Worm (Caenorhabditis elegans) whole organism, L3 larva: ENCODE measurements around the gene jtr-1.

Source experiments
- R02D3.7 ChIP-seq: fragments of 150-350 bp; optimal IDR thresholded peaks from 2 replicates; lab custom pipeline; 2014; ENCODE audit warnings: missing biosample characterization, missing genetic modification characterization
- ZK546.5 ChIP-seq: sonication (generic microtip); optimal IDR thresholded peaks from 2 replicates; lab custom pipeline; 2017; ENCODE audit warnings: missing biosample characterization, missing genetic modification characterization
- aly-2 ChIP-seq: fragments of 150-350 bp; optimal IDR thresholded peaks from 2 replicates; lab custom pipeline; 2014; ENCODE audit warnings: missing biosample characterization, missing genetic modification characterization
- ama-1 ChIP-seq: fragments of 150-350 bp; optimal IDR thresholded peaks from 2 replicates; lab custom pipeline; 2018
- ceh-16 ChIP-seq: sonication (generic microtip); optimal IDR thresholded peaks from 2 replicates; lab custom pipeline; 2017; ENCODE audit warnings: missing biosample characterization, missing genetic modification characterization
- ceh-28 ChIP-seq: fragments of 150-350 bp; optimal IDR thresholded peaks from 2 replicates; lab custom pipeline; 2014; ENCODE audit warnings: missing biosample characterization, missing genetic modification reagents, missing genetic modification characterization
- ceh-82 ChIP-seq: fragments of 150-350 bp; optimal IDR thresholded peaks from 2 replicates; lab custom pipeline; 2014; ENCODE audit warnings: missing biosample characterization, missing genetic modification characterization
- ceh-9 ChIP-seq: sonication (generic microtip); optimal IDR thresholded peaks from 2 replicates; lab custom pipeline; 2018; ENCODE audit warnings: missing biosample characterization, missing genetic modification characterization
- daf-12 ChIP-seq: fragments of 150-350 bp; optimal IDR thresholded peaks from 2 replicates; lab custom pipeline; 2014; ENCODE audit warnings: missing biosample characterization, missing genetic modification reagents, missing genetic modification characterization
- egl-27 ChIP-seq: sonication (generic microtip); optimal IDR thresholded peaks from 4 replicates; lab custom pipeline; 2017; ENCODE audit warnings: missing biosample characterization, missing genetic modification reagents, missing genetic modification characterization
- egl-5 ChIP-seq: fragments of 150-350 bp; optimal IDR thresholded peaks from 2 replicates; lab custom pipeline; 2017; ENCODE audit warnings: missing biosample characterization, missing genetic modification reagents, missing genetic modification characterization, inconsistent platforms
- elt-1 ChIP-seq: fragments of 150-350 bp; optimal IDR thresholded peaks from 2 replicates; lab custom pipeline; 2014; ENCODE audit warnings: missing biosample characterization, missing genetic modification characterization
- elt-2 ChIP-seq: sonication (generic microtip); optimal IDR thresholded peaks from 2 replicates; lab custom pipeline; 2016; ENCODE audit warnings: missing genetic modification reagents, mild to moderate bottlenecking, missing genetic modification characterization, missing compliant biosample characterization
- elt-3 ChIP-seq, 3 experiments: fragments of 150-350 bp in 1 of 3; sonication (generic microtip) in 2 of 3; optimal IDR thresholded peaks; 2 replicates in 2 of 3; 4 replicates in 1 of 3; lab custom pipeline; 2014 to 2017; ENCODE audit warnings: missing biosample characterization in 3 of 3, missing genetic modification characterization in 3 of 3
- eor-1 ChIP-seq, 2 experiments: fragments of 150-350 bp; optimal IDR thresholded peaks; 2 replicates each; lab custom pipeline; 2014 to 2018; ENCODE audit warnings: missing biosample characterization in 2 of 2, missing genetic modification characterization in 2 of 2
- fkh-10 ChIP-seq: sonication (generic microtip); optimal IDR thresholded peaks from 2 replicates; lab custom pipeline; 2017; ENCODE audit warnings: missing biosample characterization, missing genetic modification reagents, missing genetic modification characterization
- fkh-2 ChIP-seq: fragments of 150-350 bp; optimal IDR thresholded peaks from 2 replicates; lab custom pipeline; 2014; ENCODE audit warnings: missing biosample characterization, missing genetic modification reagents, missing genetic modification characterization
- fos-1 ChIP-seq: fragments of 150-350 bp; optimal IDR thresholded peaks from 2 replicates; lab custom pipeline; 2014; ENCODE audit warnings: missing biosample characterization, missing genetic modification characterization
- hmg-11 ChIP-seq: sonication (generic microtip); optimal IDR thresholded peaks from 2 replicates; lab custom pipeline; 2016; ENCODE audit warnings: missing genetic modification characterization, missing compliant biosample characterization
- jun-1 ChIP-seq: fragments of 150-350 bp; optimal IDR thresholded peaks from 2 replicates; lab custom pipeline; 2014; ENCODE audit warnings: missing biosample characterization, missing genetic modification reagents, missing genetic modification characterization
- lin-15B ChIP-seq: fragments of 150-350 bp; optimal IDR thresholded peaks from 2 replicates; lab custom pipeline; 2014; ENCODE audit warnings: missing biosample characterization, missing genetic modification characterization
- lin-39 ChIP-seq: fragments of 150-350 bp; optimal IDR thresholded peaks from 2 replicates; lab custom pipeline; 2018; ENCODE audit warnings: missing biosample characterization, missing genetic modification reagents, missing genetic modification characterization
- lsy-12 ChIP-seq: sonication (generic microtip); optimal IDR thresholded peaks from 2 replicates; lab custom pipeline; 2016; ENCODE audit warnings: mild to moderate bottlenecking, missing genetic modification characterization, missing compliant biosample characterization
- mdl-1 ChIP-seq: fragments of 150-350 bp; optimal IDR thresholded peaks from 2 replicates; lab custom pipeline; 2014; ENCODE audit warnings: missing biosample characterization, missing genetic modification characterization
- mml-1 ChIP-seq: fragments of 150-350 bp; sonication (generic microtip); optimal IDR thresholded peaks from 3 replicates; lab custom pipeline; 2014; ENCODE audit warnings: missing biosample characterization, missing genetic modification characterization
- nfya-1 ChIP-seq: sonication (generic microtip); optimal IDR thresholded peaks from 2 replicates; lab custom pipeline; 2017; ENCODE audit warnings: missing genetic modification characterization, mild to moderate bottlenecking, missing compliant biosample characterization, antibody characterized with exemption, moderate library complexity; ENCODE audit not compliant: insufficient read depth
- nhr-11 ChIP-seq: fragments of 150-350 bp; optimal IDR thresholded peaks from 2 replicates; lab custom pipeline; 2014; ENCODE audit warnings: missing biosample characterization, missing genetic modification characterization
- nhr-12 ChIP-seq: fragments of 150-350 bp; optimal IDR thresholded peaks from 2 replicates; lab custom pipeline; 2014; ENCODE audit warnings: missing biosample characterization, missing genetic modification characterization
- nhr-23 ChIP-seq: fragments of 150-350 bp; optimal IDR thresholded peaks from 2 replicates; lab custom pipeline; 2014; ENCODE audit warnings: missing biosample characterization, missing genetic modification reagents, missing genetic modification characterization
- nhr-237 ChIP-seq: fragments of 150-350 bp; optimal IDR thresholded peaks from 2 replicates; lab custom pipeline; 2014; ENCODE audit warnings: missing biosample characterization, missing genetic modification characterization
- nhr-25 ChIP-seq: sonication (generic microtip); optimal IDR thresholded peaks from 2 replicates; lab custom pipeline; 2017; ENCODE audit warnings: missing biosample characterization, missing genetic modification characterization
- nhr-28 ChIP-seq: fragments of 150-350 bp; optimal IDR thresholded peaks from 2 replicates; lab custom pipeline; 2014; ENCODE audit warnings: missing biosample characterization, missing genetic modification characterization
- nhr-43 ChIP-seq: sonication (generic microtip); optimal IDR thresholded peaks from 2 replicates; lab custom pipeline; 2016; ENCODE audit warnings: mild to moderate bottlenecking, missing genetic modification characterization, missing compliant biosample characterization; ENCODE audit not compliant: poor library complexity, severe bottlenecking
- nhr-67 ChIP-seq: fragments of 150-350 bp; optimal IDR thresholded peaks from 2 replicates; lab custom pipeline; 2014; ENCODE audit warnings: missing biosample characterization, missing genetic modification characterization
- nhr-76 ChIP-seq: fragments of 150-350 bp; sonication (generic microtip); optimal IDR thresholded peaks from 5 replicates; lab custom pipeline; 2014; ENCODE audit warnings: missing biosample characterization, missing genetic modification characterization
- nhr-77 ChIP-seq: fragments of 150-350 bp; optimal IDR thresholded peaks from 2 replicates; lab custom pipeline; 2014; ENCODE audit warnings: missing biosample characterization, missing genetic modification characterization
- pha-4 ChIP-seq: fragments of 150-350 bp; optimal IDR thresholded peaks from 2 replicates; lab custom pipeline; 2014; ENCODE audit warnings: missing biosample characterization, missing genetic modification reagents, missing genetic modification characterization
- pqm-1 ChIP-seq: fragments of 150-350 bp; optimal IDR thresholded peaks from 2 replicates; lab custom pipeline; 2017; ENCODE audit warnings: missing biosample characterization, missing genetic modification characterization, inconsistent platforms
- sea-2 ChIP-seq: fragments of 150-350 bp; sonication (generic microtip); optimal IDR thresholded peaks from 4 replicates; lab custom pipeline; 2014; ENCODE audit warnings: missing biosample characterization, missing genetic modification reagents, missing genetic modification characterization
- skn-1 ChIP-seq: fragments of 150-350 bp; optimal IDR thresholded peaks from 2 replicates; lab custom pipeline; 2014; ENCODE audit warnings: missing biosample characterization, missing genetic modification characterization
- snpc-4 ChIP-seq: fragments of 150-350 bp; optimal IDR thresholded peaks from 2 replicates; lab custom pipeline; 2014; ENCODE audit warnings: missing biosample characterization, missing genetic modification characterization
- tbx-2 ChIP-seq: sonication (generic microtip); optimal IDR thresholded peaks from 2 replicates; lab custom pipeline; 2016; ENCODE audit warnings: mild to moderate bottlenecking, missing genetic modification characterization, missing compliant biosample characterization
- unc-39 ChIP-seq: sonication (generic microtip); optimal IDR thresholded peaks from 4 replicates; lab custom pipeline; 2017; ENCODE audit warnings: missing biosample characterization, missing genetic modification characterization
- unc-62 ChIP-seq: fragments of 150-350 bp; sonication (generic microtip); optimal IDR thresholded peaks from 4 replicates; lab custom pipeline; 2014; ENCODE audit warnings: missing biosample characterization, missing genetic modification reagents, missing genetic modification characterization
- zag-1 ChIP-seq: fragments of 150-350 bp; optimal IDR thresholded peaks from 2 replicates; lab custom pipeline; 2014; ENCODE audit warnings: missing biosample characterization, missing genetic modification characterization
- ztf-11 ChIP-seq: fragments of 150-350 bp; optimal IDR thresholded peaks from 2 replicates; lab custom pipeline; 2014; ENCODE audit warnings: missing biosample characterization, missing genetic modification characterization
- ztf-4 ChIP-seq: fragments of 150-350 bp; optimal IDR thresholded peaks from 2 replicates; lab custom pipeline; 2014; ENCODE audit warnings: missing biosample characterization, missing genetic modification characterization

jtr-1 gene

ce11 chrIV:1452480-1452879 is 31.8 kb downstream of the jtr-1 start:
- TF ChIP-seq pqm-1 (tag; lab: Kevin White, UChicago) (no peak), nhr-25 (tag; lab: Kevin White, UChicago) (peak; percentile 36)

ce11 chrIV:1453451-1453850 is 32.7 kb downstream of the jtr-1 start:
- no peak for TF ChIP-seq elt-2 (tag; lab: Kevin White, UChicago)
- TF ChIP-seq nhr-23 (tag; lab: Kevin White, UChicago), result peak; percentile 41

ce11 chrIV:1454194-1454593 is 33.5 kb downstream of the jtr-1 start:
- TF ChIP-seq nhr-77 (tag; lab: Kevin White, UChicago), result no peak
- TF ChIP-seq hmg-11 (tag; lab: Kevin White, UChicago), result no peak
- TF ChIP-seq R02D3.7 (tag; lab: Kevin White, UChicago), result no peak
- no peak for TF ChIP-seq skn-1 (tag; lab: Kevin White, UChicago)
- no peak for TF ChIP-seq nhr-11 (tag; lab: Kevin White, UChicago)
- peak; percentile 22 for TF ChIP-seq nfya-1
- TF ChIP-seq zag-1 (tag; lab: Kevin White, UChicago), result no peak
- no peak for TF ChIP-seq nhr-237 (tag; lab: Kevin White, UChicago)
- no peak for TF ChIP-seq nhr-12 (tag; lab: Kevin White, UChicago)
- TF ChIP-seq elt-1, result no peak
- no peak for TF ChIP-seq nhr-76 (tag; lab: Kevin White, UChicago)
- TF ChIP-seq egl-5, result no peak
- TF ChIP-seq ama-1 (lab: Kevin White, UChicago), result peak; percentile 18
- no peak for TF ChIP-seq ceh-82 (tag; lab: Kevin White, UChicago)
- no peak for TF ChIP-seq snpc-4 (tag; lab: Kevin White, UChicago)
- peak; percentile 27 for TF ChIP-seq mdl-1 (tag; lab: Kevin White, UChicago)
- no peak for TF ChIP-seq fkh-10 (GFP tag; lab: Kevin White, UChicago)
- TF ChIP-seq nhr-23 (tag; lab: Kevin White, UChicago), result peak; percentile 49
- no peak for TF ChIP-seq lin-15B (tag; lab: Kevin White, UChicago)
- no peak for TF ChIP-seq daf-12 (tag; lab: Kevin White, UChicago)
- no peak for TF ChIP-seq aly-2
- no peak for TF ChIP-seq nhr-28 (tag; lab: Kevin White, UChicago)
- peak; percentile 74 for TF ChIP-seq jun-1
- TF ChIP-seq tbx-2 (tag; lab: Kevin White, UChicago), result no peak
- no peak for TF ChIP-seq lin-39 (tag; lab: Kevin White, UChicago)
- TF ChIP-seq eor-1 (tag; optimal IDR thresholded peaks at IDR 0.05; lab: Kevin White, UChicago), result no peak
- TF ChIP-seq elt-2 (tag; lab: Kevin White, UChicago), result peak; percentile 84
- peak; percentile 48 for TF ChIP-seq nhr-43 (tag; lab: Kevin White, UChicago)
- TF ChIP-seq egl-27 (tag; lab: Kevin White, UChicago), result no peak
- no peak for TF ChIP-seq sea-2
- TF ChIP-seq pha-4 (tag; lab: Kevin White, UChicago), result peak; percentile 72
- peak; percentile 73 for TF ChIP-seq mml-1 (tag; lab: Kevin White, UChicago)
- peak; percentile 73 for TF ChIP-seq nhr-25 (tag; lab: Kevin White, UChicago)
- no peak for TF ChIP-seq unc-39 (tag; lab: Kevin White, UChicago)
- peak in 1 of 3 experiments; percentile 33 for TF ChIP-seq elt-3 (tag; optimal IDR thresholded peaks at IDR 0.05; lab: Kevin White, UChicago)
- TF ChIP-seq ztf-11 (tag; lab: Kevin White, UChicago), result no peak
- no peak for TF ChIP-seq ceh-28 (tag; lab: Kevin White, UChicago)
- no peak for TF ChIP-seq fos-1 (tag; lab: Kevin White, UChicago)
- TF ChIP-seq nhr-67 (tag; lab: Kevin White, UChicago), result no peak
- TF ChIP-seq ceh-16 (tag; lab: Kevin White, UChicago), result no peak
- no peak for TF ChIP-seq ZK546.5
- no peak for TF ChIP-seq fkh-2 (tag; lab: Kevin White, UChicago)
- no peak for TF ChIP-seq ztf-4 (tag; lab: Kevin White, UChicago)
- peak; percentile 31 for TF ChIP-seq lsy-12 (tag; lab: Kevin White, UChicago)
- TF ChIP-seq pqm-1 (tag; lab: Kevin White, UChicago), result peak; percentile 89
- no peak for TF ChIP-seq unc-62 (GFP tag; lab: Kevin White, UChicago)
- no peak for TF ChIP-seq ceh-9 (tag; lab: Kevin White, UChicago)
